Fruit fly (Drosophila melanogaster) whole organism, embryonic: ENCODE measurements around the gene cue.

Experiments used
- Ada2b ChIP-seq: fragments of 200-800 bp; sonication (Bioruptor generic); IDR thresholded peaks from 2 replicates; pipeline ENCODE4 v1.3.6; 2022; ENCODE audit warnings: missing biosample characterization, missing genetic modification characterization
- Atf-2 ChIP-seq: fragments of 200-800 bp; sonication (Bioruptor generic); optimal IDR thresholded peaks from 2 replicates; lab custom pipeline; 2016; ENCODE audit warnings: missing biosample characterization, missing genetic modification characterization
- CG10565 ChIP-seq: fragments of 200-800 bp; sonication (Bioruptor generic); optimal IDR thresholded peaks from 3 replicates; lab custom pipeline; 2016; ENCODE audit warnings: missing biosample characterization, mild to moderate bottlenecking, missing genetic modification characterization
- CG11456 ChIP-seq: fragments of 200-800 bp; sonication (Bioruptor generic); IDR thresholded peaks from 3 replicates; pipeline ENCODE4 v1.3.6; 2022; ENCODE audit warnings: missing biosample characterization, missing genetic modification characterization
- CG12769 ChIP-seq: fragments of 200-800 bp; sonication (Bioruptor generic); optimal IDR thresholded peaks from 2 replicates; lab custom pipeline; 2019; ENCODE audit warnings: missing biosample characterization, mild to moderate bottlenecking, missing genetic modification characterization, moderate library complexity
- CG13624 ChIP-seq: fragments of 200-800 bp; sonication (Bioruptor generic); optimal IDR thresholded peaks from 2 replicates; lab custom pipeline; 2016; ENCODE audit warnings: missing biosample characterization, missing genetic modification characterization
- CG1603 ChIP-seq: fragments of 200-800 bp; sonication (Bioruptor generic); optimal IDR thresholded peaks from 2 replicates; lab custom pipeline; 2019; ENCODE audit warnings: missing biosample characterization, mild to moderate bottlenecking, missing genetic modification characterization, moderate library complexity
- CG16779 ChIP-seq: fragments of 200-800 bp; sonication (Bioruptor generic); IDR thresholded peaks from 2 replicates; pipeline ENCODE4 v1.3.6; 2022; ENCODE audit warnings: missing biosample characterization, missing genetic modification characterization
- CG18764 ChIP-seq: fragments of 200-800 bp; sonication (Bioruptor generic); optimal IDR thresholded peaks from 3 replicates; lab custom pipeline; 2016; ENCODE audit warnings: missing biosample characterization, missing genetic modification characterization
- CG2116 ChIP-seq: fragments of 200-800 bp; sonication (Bioruptor generic); optimal IDR thresholded peaks from 3 replicates; lab custom pipeline; 2018; ENCODE audit warnings: missing biosample characterization, mild to moderate bottlenecking, missing genetic modification characterization
- CG2120 ChIP-seq: fragments of 200-800 bp; sonication (Bioruptor generic); optimal IDR thresholded peaks from 3 replicates; lab custom pipeline; 2016; ENCODE audit warnings: missing biosample characterization, missing genetic modification characterization
- CG2678 ChIP-seq: fragments of 200-800 bp; sonication (Bioruptor generic); optimal IDR thresholded peaks from 3 replicates; lab custom pipeline; 2019; ENCODE audit warnings: missing biosample characterization, mild to moderate bottlenecking, missing genetic modification characterization, moderate library complexity
- CG30020 ChIP-seq: fragments of 200-800 bp; optimal IDR thresholded peaks from 2 replicates; lab custom pipeline; 2019; ENCODE audit warnings: missing biosample characterization, mild to moderate bottlenecking, missing genetic modification characterization, moderate library complexity
- CG34224 ChIP-seq: fragments of 200-800 bp; sonication (Bioruptor generic); IDR thresholded peaks from 3 replicates; pipeline ENCODE4 v1.3.6; 2022; ENCODE audit warnings: missing biosample characterization, missing genetic modification characterization; ENCODE audit not compliant: partially characterized antibody
- CG4404 ChIP-seq: fragments of 200-800 bp; sonication (Bioruptor generic); IDR thresholded peaks from 2 replicates; pipeline ENCODE4 v1.3.6; 2022; ENCODE audit warnings: missing biosample characterization, missing genetic modification characterization
- CG5245 ChIP-seq: fragments of 200-800 bp; sonication (Bioruptor generic); optimal IDR thresholded peaks from 3 replicates; lab custom pipeline; 2016; ENCODE audit warnings: missing biosample characterization, missing genetic modification characterization
- CG6254 ChIP-seq: fragments of 200-800 bp; sonication (Bioruptor generic); optimal IDR thresholded peaks from 3 replicates; lab custom pipeline; 2017; ENCODE audit warnings: mild to moderate bottlenecking, missing biosample characterization, missing genetic modification reagents, missing genetic modification characterization
- CG9215 ChIP-seq: fragments of 200-800 bp; sonication (Bioruptor generic); IDR thresholded peaks from 2 replicates; pipeline ENCODE4 v1.3.6; 2022; ENCODE audit warnings: missing biosample characterization, missing genetic modification characterization
- CG9609 ChIP-seq: fragments of 200-800 bp; sonication (Bioruptor generic); optimal IDR thresholded peaks from 3 replicates; lab custom pipeline; 2016; ENCODE audit warnings: missing biosample characterization, missing genetic modification characterization
- CTCF ChIP-seq: fragments of 200-800 bp; sonication (Bioruptor generic); optimal IDR thresholded peaks from 2 replicates; lab custom pipeline; 2017; ENCODE audit warnings: missing biosample characterization, mild to moderate bottlenecking, missing genetic modification characterization, moderate library complexity
- D ChIP-seq, 2 experiments: fragments of 200-800 bp in 1 of 2; fragments of >200 bp in 1 of 2; sonication (Bioruptor generic) in 1 of 2; optimal IDR thresholded peaks; 2 replicates in 1 of 2; 3 replicates in 1 of 2; lab custom pipeline; 2017; ENCODE audit warnings: mild to moderate bottlenecking in 1 of 2, missing biosample characterization in 1 of 2, missing genetic modification characterization in 1 of 2, missing genetic modification reagents in 1 of 2
- D19B ChIP-seq: fragments of 200-800 bp; sonication (Bioruptor generic); optimal IDR thresholded peaks from 2 replicates; lab custom pipeline; 2017; ENCODE audit warnings: missing biosample characterization, mild to moderate bottlenecking, missing genetic modification characterization
- H2.0 ChIP-seq: fragments of 200-800 bp; sonication (Bioruptor generic); IDR thresholded peaks from 2 replicates; pipeline ENCODE4 v1.3.6; 2022; ENCODE audit warnings: missing biosample characterization, missing genetic modification characterization
- HLH3B ChIP-seq: fragments of 200-800 bp; sonication (Bioruptor generic); IDR thresholded peaks from 2 replicates; pipeline ENCODE4 v1.3.6; 2022; ENCODE audit warnings: missing biosample characterization, missing genetic modification characterization
- HmgZ ChIP-seq: fragments of 200-800 bp; sonication (Bioruptor generic); optimal IDR thresholded peaks from 2 replicates; lab custom pipeline; 2018; ENCODE audit warnings: missing biosample characterization, mild to moderate bottlenecking, missing genetic modification characterization
- Neu2 ChIP-seq: fragments of 200-800 bp; sonication (Bioruptor generic); optimal IDR thresholded peaks from 3 replicates; lab custom pipeline; 2016; ENCODE audit warnings: missing biosample characterization, missing genetic modification characterization, borderline replicate concordance
- Scr ChIP-seq: fragments of 200-800 bp; sonication (Bioruptor generic); IDR thresholded peaks from 2 replicates; pipeline ENCODE4 v1.3.6; 2022; ENCODE audit warnings: missing biosample characterization, missing genetic modification characterization; ENCODE audit not compliant: partially characterized antibody
- Side ChIP-seq: fragments of 200-800 bp; sonication (Bioruptor generic); optimal IDR thresholded peaks from 2 replicates; lab custom pipeline; 2016; ENCODE audit warnings: missing biosample characterization, missing genetic modification characterization
- Sry-δ ChIP-seq: fragments of 200-800 bp; sonication (Bioruptor generic); optimal IDR thresholded peaks from 2 replicates; lab custom pipeline; 2016; ENCODE audit warnings: missing biosample characterization, missing genetic modification characterization
- Vsx1 ChIP-seq: fragments of 200-800 bp; sonication (Bioruptor generic); optimal IDR thresholded peaks from 2 replicates; lab custom pipeline; 2017; ENCODE audit warnings: missing biosample characterization, mild to moderate bottlenecking, missing genetic modification characterization, missing genetic modification reagents
- Xrp1 ChIP-seq: fragments of 200-800 bp; sonication (Bioruptor generic); IDR thresholded peaks from 2 replicates; pipeline ENCODE4 v1.3.6; 2022; ENCODE audit warnings: missing biosample characterization, missing genetic modification characterization
- YL-1 ChIP-seq: fragments of 200-800 bp; sonication (Bioruptor generic); optimal IDR thresholded peaks from 3 replicates; lab custom pipeline; 2017; ENCODE audit warnings: missing biosample characterization, mild to moderate bottlenecking, missing genetic modification characterization
- chinmo ChIP-seq: fragments of 200-800 bp; sonication (Bioruptor generic); IDR thresholded peaks from 4 replicates; pipeline ENCODE4 v1.3.6; 2022; ENCODE audit warnings: missing biosample characterization, missing genetic modification characterization; ENCODE audit not compliant: partially characterized antibody
- chn ChIP-seq: fragments of 200-800 bp; sonication (Bioruptor generic); optimal IDR thresholded peaks from 2 replicates; lab custom pipeline; 2016; ENCODE audit warnings: missing biosample characterization, missing genetic modification characterization
- dysf ChIP-seq: fragments of 200-800 bp; sonication (Bioruptor generic); IDR thresholded peaks from 3 replicates; pipeline ENCODE4 v1.3.6; 2022; ENCODE audit warnings: missing biosample characterization, missing genetic modification characterization
- gce ChIP-seq: fragments of 200-800 bp; sonication (Bioruptor generic); IDR thresholded peaks from 3 replicates; pipeline ENCODE4 v1.3.6; 2022; ENCODE audit warnings: missing biosample characterization, missing genetic modification characterization
- grn ChIP-seq: fragments of 200-800 bp; sonication (Bioruptor generic); optimal IDR thresholded peaks from 3 replicates; lab custom pipeline; 2017; ENCODE audit warnings: missing biosample characterization, missing genetic modification characterization
- gro ChIP-seq: fragments of 200-800 bp; sonication (Bioruptor generic); optimal IDR thresholded peaks from 2 replicates; lab custom pipeline; 2016; ENCODE audit warnings: missing biosample characterization, missing genetic modification characterization
- h ChIP-seq: fragments of >200 bp; optimal IDR thresholded peaks from 2 replicates; lab custom pipeline; 2017
- hkb ChIP-seq, 2 experiments: fragments of 200-800 bp in 1 of 2; fragments of >200 bp in 1 of 2; sonication (Bioruptor generic) in 1 of 2; IDR thresholded peaks in 1 of 2; optimal IDR thresholded peaks in 1 of 2; 2 replicates each; pipeline versions ENCODE4 v1.3.6 to Lab custom; 2017 to 2022; ENCODE audit warnings: missing biosample characterization in 1 of 2, missing genetic modification characterization in 1 of 2
- jigr1 ChIP-seq: fragments of 200-800 bp; sonication (Bioruptor generic); IDR thresholded peaks from 3 replicates; pipeline ENCODE4 v1.3.6; 2022; ENCODE audit warnings: missing biosample characterization, missing genetic modification characterization
- luna ChIP-seq: fragments of 200-800 bp; sonication (Bioruptor generic); optimal IDR thresholded peaks from 2 replicates; lab custom pipeline; 2016; ENCODE audit warnings: missing biosample characterization, missing genetic modification characterization
- pita ChIP-seq: fragments of 200-800 bp; sonication (Bioruptor generic); optimal IDR thresholded peaks from 2 replicates; lab custom pipeline; 2017; ENCODE audit warnings: missing biosample characterization, mild to moderate bottlenecking, missing genetic modification characterization
- pum ChIP-seq: fragments of 200-800 bp; sonication (Bioruptor generic); optimal IDR thresholded peaks from 2 replicates; lab custom pipeline; 2016; ENCODE audit warnings: missing biosample characterization, missing genetic modification characterization
- pzg ChIP-seq: fragments of 200-800 bp; sonication (Bioruptor generic); optimal IDR thresholded peaks from 3 replicates; lab custom pipeline; 2018; ENCODE audit warnings: missing biosample characterization, mild to moderate bottlenecking, missing genetic modification characterization, moderate library complexity
- rib ChIP-seq: fragments of 200-800 bp; sonication (Bioruptor generic); IDR thresholded peaks from 2 replicates; pipeline ENCODE4 v1.3.6; 2022; ENCODE audit warnings: missing biosample characterization, missing genetic modification characterization
- sens-2 ChIP-seq: fragments of 200-800 bp; sonication (Bioruptor generic); IDR thresholded peaks from 2 replicates; pipeline ENCODE4 v1.3.6; 2022; ENCODE audit warnings: missing biosample characterization, missing genetic modification characterization
- sima ChIP-seq: fragments of 200-800 bp; sonication (Bioruptor generic); optimal IDR thresholded peaks from 2 replicates; lab custom pipeline; 2016; ENCODE audit warnings: missing biosample characterization, missing genetic modification characterization
- ssp ChIP-seq: fragments of 200-800 bp; sonication (Bioruptor generic); IDR thresholded peaks from 2 replicates; pipeline ENCODE4 v1.3.6; 2022; ENCODE audit warnings: missing biosample characterization, missing genetic modification characterization
- sug ChIP-seq: fragments of 200-800 bp; optimal IDR thresholded peaks from 2 replicates; lab custom pipeline; 2019; ENCODE audit warnings: missing biosample characterization, mild to moderate bottlenecking, missing genetic modification characterization, moderate library complexity
- tll ChIP-seq, 2 experiments: fragments of 200-800 bp in 1 of 2; fragments of >200 bp in 1 of 2; sonication (Bioruptor generic) in 1 of 2; optimal IDR thresholded peaks; 2 replicates each; lab custom pipeline; 2017 to 2019; ENCODE audit warnings: missing biosample characterization in 2 of 2, missing genetic modification characterization in 2 of 2, mild to moderate bottlenecking in 1 of 2, moderate library complexity in 1 of 2
- tup ChIP-seq: fragments of 200-800 bp; sonication (Bioruptor generic); optimal IDR thresholded peaks from 2 replicates; lab custom pipeline; 2016; ENCODE audit warnings: missing biosample characterization, mild to moderate bottlenecking, missing genetic modification characterization, moderate library complexity

cue gene

DNA sequence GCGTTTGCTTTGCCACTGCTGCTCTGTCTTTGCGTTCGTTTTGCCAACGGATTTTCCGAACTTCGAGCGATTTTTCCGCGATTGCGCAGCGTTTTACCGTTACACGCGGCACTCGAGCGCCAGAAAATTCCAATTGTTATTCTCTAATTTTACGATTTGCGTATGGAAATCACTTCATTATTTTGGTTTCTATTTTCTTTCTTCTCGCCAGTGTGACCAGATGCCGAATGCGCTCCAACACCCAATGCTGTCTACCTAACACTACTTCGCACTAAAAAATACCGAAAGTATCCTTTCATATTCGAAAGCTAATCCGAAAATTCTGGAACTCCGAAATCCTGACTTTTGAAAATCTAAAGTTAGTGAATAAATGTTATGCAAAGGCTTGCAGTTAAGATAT, 20.7 kb downstream of the cue start, which contains the start of gene CG12084:
Gene CG12084, minus strand, starts transcription at position 236 of the 400 bp plus-strand sequence.
- TF ChIP-seq Scr (GFP tag; lab: Robert Waterston, UW) (peak; percentile 25), rib (GFP tag; lab: Robert Waterston, UW) (no peak), CTCF (GFP tag; lab: Kevin White, UChicago) (no peak), sima (GFP tag; lab: Kevin White, UChicago) (no peak), luna (GFP tag; lab: Kevin White, UChicago) (no peak), hkb (optimal IDR thresholded peaks at IDR 0.05; lab: Kevin White, UChicago) (no peak), hkb (GFP tag; IDR thresholded peaks at IDR 0.05; lab: Robert Waterston, UW) (0 out of 2 replicates have a peak, but pooled peaks have one; percentile 12), Neu2 (no peak), CG18764 (GFP tag; lab: Kevin White, UChicago) (no peak), sug (no peak), CG9215 (GFP tag; lab: Robert Waterston, UW) (no peak), h (lab: Kevin White, UChicago) (no peak), CG4404 (GFP tag; lab: Robert Waterston, UW) (no peak), CG10565 (GFP tag; lab: Kevin White, UChicago) (no peak), CG6254 (no peak), CG5245 (GFP tag; lab: Kevin White, UChicago) (no peak), CG30020 (tag; lab: Kevin White, UChicago) (peak; percentile 8), CG2120 (no peak), tup (GFP tag; lab: Kevin White, UChicago) (no peak), Side (GFP tag; lab: Kevin White, UChicago) (no peak), CG1603 (tag; lab: Kevin White, UChicago) (no peak), D19B (GFP tag; lab: Kevin White, UChicago) (no peak), CG13624 (GFP tag; lab: Kevin White, UChicago) (no peak), Xrp1 (GFP tag; lab: Robert Waterston, UW) (no peak), CG2116 (GFP tag; lab: Kevin White, UChicago) (no peak), Sry-δ (GFP tag; lab: Kevin White, UChicago) (peak; percentile 21), H2.0 (GFP tag; lab: Robert Waterston, UW) (no peak), pita (GFP tag; lab: Kevin White, UChicago) (no peak), CG12769 (tag; lab: Kevin White, UChicago) (no peak), HLH3B (GFP tag; lab: Robert Waterston, UW) (no peak), dysf (no peak), HmgZ (tag; lab: Kevin White, UChicago) (peak; percentile 2), sens-2 (GFP tag; lab: Robert Waterston, UW) (no peak), tll (GFP tag; optimal IDR thresholded peaks at IDR 0.05; lab: Kevin White, UChicago) (no peak), chn (no peak), jigr1 (GFP tag; lab: Robert Waterston, UW) (no peak), ssp (GFP tag; lab: Robert Waterston, UW) (no peak), pzg (GFP tag; lab: Kevin White, UChicago) (peak; percentile 68), CG11456 (GFP tag; lab: Robert Waterston, UW) (no peak), CG16779 (GFP tag; lab: Robert Waterston, UW) (no peak), CG2678 (tag; lab: Kevin White, UChicago) (no peak), CG9609 (GFP tag; lab: Kevin White, UChicago) (no peak), Atf-2 (GFP tag; lab: Kevin White, UChicago) (no peak), pum (GFP tag; lab: Kevin White, UChicago) (no peak), chinmo (GFP tag; lab: Robert Waterston, UW) (no peak), gro (GFP tag; lab: Kevin White, UChicago) (no peak), gce (GFP tag; lab: Robert Waterston, UW) (no peak), YL-1 (GFP tag; lab: Kevin White, UChicago) (peak; percentile 86), grn (GFP tag; lab: Kevin White, UChicago) (no peak), Vsx1 (no peak), CG34224 (GFP tag; lab: Robert Waterston, UW) (no peak), Ada2b (GFP tag; lab: Robert Waterston, UW) (no peak), D (optimal IDR thresholded peaks at IDR 0.05; lab: Kevin White, UChicago) (no peak), D (GFP tag; optimal IDR thresholded peaks at IDR 0.05; lab: Kevin White, UChicago) (no peak)
